Worm (Caenorhabditis elegans) whole organism, L4 larva: ENCODE data around the gene nduf-9.

Source experiments
- Y105C5A.15 ChIP-seq: fragments of 200-800 bp; sonication (Bioruptor generic); IDR thresholded peaks from 2 replicates; pipeline ENCODE4 v1.3.6; 2022; ENCODE audit warnings: missing genetic modification characterization, missing compliant biosample characterization
- jun-1 ChIP-seq: fragments of 150-350 bp; optimal IDR thresholded peaks from 2 replicates; lab custom pipeline; 2014; ENCODE audit warnings: missing biosample characterization, missing genetic modification reagents, missing genetic modification characterization
- madf-9 ChIP-seq: fragments of 200-800 bp; sonication (Bioruptor generic); conservative IDR thresholded peaks from 2 replicates; pipeline ENCODE4 v1.3.6; 2022; ENCODE audit warnings: missing genetic modification reagents, missing genetic modification characterization, missing compliant biosample characterization
- ztf-11 ChIP-seq: fragments of 150-350 bp; optimal IDR thresholded peaks from 2 replicates; lab custom pipeline; 2014; ENCODE audit warnings: missing biosample characterization, missing genetic modification characterization

ce11 chrIII:3271682-3272081 is 23.3 kb upstream of the nduf-9 start:
- 0 out of 2 replicates have a peak, but pooled peaks have one; percentile 20 for TF ChIP-seq madf-9 (GFP tag; lab: Robert Waterston, UW)
- no peak for TF ChIP-seq ztf-11 (tag; lab: Kevin White, UChicago)
- TF ChIP-seq jun-1 (tag; lab: Kevin White, UChicago): peak; percentile 0
- TF ChIP-seq Y105C5A.15 (GFP tag; lab: Robert Waterston, UW): no peak
